Comparison of ENCODE assay signal across 1 fruit fly cellular context in the genomic region with DNA sequence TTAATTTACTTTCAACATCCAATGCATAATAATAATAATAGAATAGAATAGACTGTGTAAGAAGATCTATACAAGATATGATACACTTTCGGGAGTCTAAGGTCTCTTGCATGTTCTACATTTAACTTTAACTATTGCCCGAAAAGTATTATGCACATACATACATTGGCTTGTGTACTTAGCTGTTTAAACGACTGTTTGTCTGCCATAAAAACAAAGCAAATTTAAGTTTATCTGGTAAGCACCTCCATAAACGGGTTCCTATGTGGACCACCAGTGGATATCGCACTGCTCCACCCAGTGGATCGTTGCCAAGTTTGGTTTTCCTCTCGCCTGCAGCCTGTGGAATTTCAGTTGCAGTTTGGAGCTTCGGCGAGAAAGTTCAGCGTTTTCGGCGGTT.
TF ChIP-seq lines count a peak whose summit lies in the region.

No protein-coding gene starts in this region.

TF ChIP-seq in whole organism, embryonic, 481 proteins besides CTCF, POLR2A, EP300 and RAD21 (continued from another document and continues in another):
- TF ChIP-seq CG15073 (GFP tag; optimal IDR thresholded peaks at IDR 0.05; lab: Kevin White, UChicago) (no peak), bsh (GFP tag; optimal IDR thresholded peaks at IDR 0.05; lab: Kevin White, UChicago) (no peak), Blimp-1 (GFP tag; optimal IDR thresholded peaks at IDR 0.05; lab: Kevin White, UChicago) (no peak), zfh1 (GFP tag; IDR thresholded peaks at IDR 0.05; lab: Robert Waterston, UW) (no peak), CG12942 (GFP tag; optimal IDR thresholded peaks at IDR 0.05; lab: Kevin White, UChicago) (no peak), phol (tag; optimal IDR thresholded peaks at IDR 0.05; lab: Kevin White, UChicago) (no peak), Sox102F (GFP tag; optimal IDR thresholded peaks at IDR 0.05; lab: Kevin White, UChicago) (no peak), az2 (GFP tag; optimal IDR thresholded peaks at IDR 0.05; lab: Kevin White, UChicago) (no peak), CG16863 (GFP tag; optimal IDR thresholded peaks at IDR 0.05; lab: Kevin White, UChicago) (no peak), ham (GFP tag; IDR thresholded peaks at IDR 0.05; lab: Robert Waterston, UW) (no peak), CG34422 (GFP tag; IDR thresholded peaks at IDR 0.05; lab: Robert Waterston, UW) (no peak), CG17359 (tag; optimal IDR thresholded peaks at IDR 0.05; lab: Kevin White, UChicago) (peak; percentile 29), E2f1 (GFP tag; IDR thresholded peaks at IDR 0.05; lab: Robert Waterston, UW) (no peak), bcd (GFP tag; optimal IDR thresholded peaks at IDR 0.05; lab: Kevin White, UChicago) (no peak), CG18262 (tag; optimal IDR thresholded peaks at IDR 0.05; lab: Kevin White, UChicago) (no peak), Opbp (GFP tag; IDR thresholded peaks at IDR 0.05; lab: Robert Waterston, UW; ENCODE audit: partially characterized antibody) (no peak), CG3726 (GFP tag; IDR thresholded peaks at IDR 0.05; lab: Robert Waterston, UW) (no peak), B-H1 (GFP tag; IDR thresholded peaks at IDR 0.05; lab: Robert Waterston, UW) (no peak), CG10565 (GFP tag; optimal IDR thresholded peaks at IDR 0.05; lab: Kevin White, UChicago) (no peak), CG15514 (GFP tag; optimal IDR thresholded peaks at IDR 0.05; lab: Kevin White, UChicago) (peak; percentile 47), CG8944 (GFP tag; optimal IDR thresholded peaks at IDR 0.05; lab: Kevin White, UChicago) (no peak), amos (GFP tag; IDR thresholded peaks at IDR 0.05; lab: Robert Waterston, UW; ENCODE audit: partially characterized antibody) (no peak), slp2 (GFP tag; optimal IDR thresholded peaks at IDR 0.05; lab: Kevin White, UChicago) (no peak), dmrt99B (tag; optimal IDR thresholded peaks at IDR 0.05; lab: Kevin White, UChicago) (peak; percentile 10), CG12769 (tag; optimal IDR thresholded peaks at IDR 0.05; lab: Kevin White, UChicago) (no peak), Max (GFP tag; optimal IDR thresholded peaks at IDR 0.05; lab: Kevin White, UChicago) (no peak), Asciz (GFP tag; optimal IDR thresholded peaks at IDR 0.05; lab: Kevin White, UChicago) (peak; percentile 45), CG32772 (GFP tag; IDR thresholded peaks at IDR 0.05; lab: Robert Waterston, UW) (no peak), bbx (GFP tag; IDR thresholded peaks at IDR 0.05; lab: Robert Waterston, UW; ENCODE audit: partially characterized antibody) (no peak), shn (GFP tag; optimal IDR thresholded peaks at IDR 0.05; lab: Kevin White, UChicago) (no peak), CG16813 (GFP tag; IDR thresholded peaks at IDR 0.05; lab: Robert Waterston, UW; ENCODE audit: partially characterized antibody) (no peak), p53 (GFP tag; optimal IDR thresholded peaks at IDR 0.05; lab: Kevin White, UChicago) (no peak), nom (GFP tag; optimal IDR thresholded peaks at IDR 0.05; lab: Kevin White, UChicago) (no peak), gem (tag; optimal IDR thresholded peaks at IDR 0.05; lab: Kevin White, UChicago) (no peak), ato (GFP tag; IDR thresholded peaks at IDR 0.05; lab: Robert Waterston, UW; ENCODE audit: partially characterized antibody) (no peak), Chrac-16 (GFP tag; optimal IDR thresholded peaks at IDR 0.05; lab: Kevin White, UChicago) (no peak), CG10147 (GFP tag; optimal IDR thresholded peaks at IDR 0.05; lab: Kevin White, UChicago) (no peak), CG31388 (GFP tag; optimal IDR thresholded peaks at IDR 0.05; lab: Kevin White, UChicago) (no peak), Ets97D (GFP tag; optimal IDR thresholded peaks at IDR 0.05; lab: Kevin White, UChicago) (no peak), CG7357 (GFP tag; IDR thresholded peaks at IDR 0.05; lab: Robert Waterston, UW) (no peak), Six4 (GFP tag; optimal IDR thresholded peaks at IDR 0.05; lab: Kevin White, UChicago) (no peak), CG17568 (GFP tag; optimal IDR thresholded peaks at IDR 0.05; lab: Kevin White, UChicago) (no peak), CG9727 (GFP tag; optimal IDR thresholded peaks at IDR 0.05; lab: Kevin White, UChicago) (no peak), danr (GFP tag; IDR thresholded peaks at IDR 0.05; lab: Robert Waterston, UW) (no peak), Rx (GFP tag; IDR thresholded peaks at IDR 0.05; lab: Robert Waterston, UW) (no peak), CG11456 (GFP tag; IDR thresholded peaks at IDR 0.05; lab: Robert Waterston, UW) (no peak), Bdp1 (GFP tag; optimal IDR thresholded peaks at IDR 0.05; lab: Kevin White, UChicago) (no peak), fd64A (GFP tag; optimal IDR thresholded peaks at IDR 0.05; lab: Kevin White, UChicago) (no peak), gfzf (GFP tag; optimal IDR thresholded peaks at IDR 0.05; lab: Kevin White, UChicago) (no peak), mld (GFP tag; IDR thresholded peaks at IDR 0.05; lab: Robert Waterston, UW; ENCODE audit: partially characterized antibody) (no peak), stwl (tag; optimal IDR thresholded peaks at IDR 0.05; lab: Kevin White, UChicago) (no peak), tio (GFP tag; optimal IDR thresholded peaks at IDR 0.05; lab: Kevin White, UChicago) (no peak), PHDP (tag; optimal IDR thresholded peaks at IDR 0.05; lab: Kevin White, UChicago) (peak; percentile 42), ftz-f1 (GFP tag; optimal IDR thresholded peaks at IDR 0.05; lab: Kevin White, UChicago) (no peak), CG13624 (GFP tag; optimal IDR thresholded peaks at IDR 0.05; lab: Kevin White, UChicago) (no peak), eve (GFP tag; optimal IDR thresholded peaks at IDR 0.05; lab: Kevin White, UChicago) (no peak), CG6689 (GFP tag; IDR thresholded peaks at IDR 0.05; lab: Robert Waterston, UW) (no peak), CG11695 (GFP tag; IDR thresholded peaks at IDR 0.05; lab: Robert Waterston, UW) (no peak), Hr39 (optimal IDR thresholded peaks at IDR 0.05; lab: Kevin White, UChicago) (no peak), Sin3A (optimal IDR thresholded peaks at IDR 0.05; lab: Kevin White, UChicago) (no peak), Spps (tag; optimal IDR thresholded peaks at IDR 0.05; lab: Kevin White, UChicago) (no peak), Lhr (GFP tag; optimal IDR thresholded peaks at IDR 0.05; lab: Kevin White, UChicago) (no peak), CG15601 (tag; optimal IDR thresholded peaks at IDR 0.05; lab: Kevin White, UChicago) (no peak), CG7745 (tag; optimal IDR thresholded peaks at IDR 0.05; lab: Kevin White, UChicago) (no peak), sens-2 (GFP tag; IDR thresholded peaks at IDR 0.05; lab: Robert Waterston, UW) (no peak), CG18476 (GFP tag; optimal IDR thresholded peaks at IDR 0.05; lab: Kevin White, UChicago) (no peak), Camta (GFP tag; optimal IDR thresholded peaks at IDR 0.05; lab: Kevin White, UChicago) (no peak), Aef1 (GFP tag; IDR thresholded peaks at IDR 0.05; lab: Robert Waterston, UW) (no peak), gcm2 (GFP tag; optimal IDR thresholded peaks at IDR 0.05; lab: Kevin White, UChicago) (no peak), pros (GFP tag; optimal IDR thresholded peaks at IDR 0.05; lab: Kevin White, UChicago) (no peak), NK7.1 (GFP tag; optimal IDR thresholded peaks at IDR 0.05; lab: Kevin White, UChicago) (peak; percentile 34), Myb (GFP tag; optimal IDR thresholded peaks at IDR 0.05; lab: Kevin White, UChicago) (no peak), croc (GFP tag; conservative IDR thresholded peaks at IDR 0.05; lab: Robert Waterston, UW) (no peak), prd (optimal IDR thresholded peaks at IDR 0.05; lab: Kevin White, UChicago) (no peak), prd (GFP tag; IDR thresholded peaks at IDR 0.05; lab: Robert Waterston, UW) (no peak), CG4328 (GFP tag; optimal IDR thresholded peaks at IDR 0.05; lab: Kevin White, UChicago) (no peak), CG12744 (GFP tag; optimal IDR thresholded peaks at IDR 0.05; lab: Kevin White, UChicago) (no peak), nau (GFP tag; optimal IDR thresholded peaks at IDR 0.05; lab: Kevin White, UChicago) (no peak), CG13296 (GFP tag; optimal IDR thresholded peaks at IDR 0.05; lab: Kevin White, UChicago) (peak; percentile 67), CG33557 (GFP tag; optimal IDR thresholded peaks at IDR 0.05; lab: Kevin White, UChicago) (no peak), CG2120 (GFP tag; optimal IDR thresholded peaks at IDR 0.05; lab: Kevin White, UChicago) (no peak), Hmx (GFP tag; optimal IDR thresholded peaks at IDR 0.05; lab: Kevin White, UChicago) (no peak), CG17802 (tag; optimal IDR thresholded peaks at IDR 0.05; lab: Kevin White, UChicago) (no peak), CG12155 (GFP tag; optimal IDR thresholded peaks at IDR 0.05; lab: Kevin White, UChicago) (no peak), corto (GFP tag; optimal IDR thresholded peaks at IDR 0.05; lab: Kevin White, UChicago) (no peak), CG10267 (tag; optimal IDR thresholded peaks at IDR 0.05; lab: Kevin White, UChicago) (no peak), nmo (GFP tag; optimal IDR thresholded peaks at IDR 0.05; lab: Kevin White, UChicago) (no peak), Bteb2 (GFP tag; optimal IDR thresholded peaks at IDR 0.05; lab: Kevin White, UChicago) (no peak), Dad (GFP tag; optimal IDR thresholded peaks at IDR 0.05; lab: Kevin White, UChicago) (no peak), CG6254 (GFP tag; optimal IDR thresholded peaks at IDR 0.05; lab: Kevin White, UChicago) (no peak), maf-S (GFP tag; optimal IDR thresholded peaks at IDR 0.05; lab: Kevin White, UChicago) (no peak), seq (GFP tag; IDR thresholded peaks at IDR 0.05; lab: Robert Waterston, UW) (no peak), CG10274 (GFP tag; optimal IDR thresholded peaks at IDR 0.05; lab: Kevin White, UChicago) (no peak), run (tag; optimal IDR thresholded peaks at IDR 0.05; lab: Kevin White, UChicago) (peak; percentile 25), Scr (GFP tag; IDR thresholded peaks at IDR 0.05; lab: Robert Waterston, UW; ENCODE audit: partially characterized antibody) (no peak), CG3838 (GFP tag; optimal IDR thresholded peaks at IDR 0.05; lab: Kevin White, UChicago) (no peak), tap (tag; optimal IDR thresholded peaks at IDR 0.05; lab: Kevin White, UChicago) (peak; percentile 25), CG14667 (GFP tag; IDR thresholded peaks at IDR 0.05; lab: Robert Waterston, UW) (no peak), BEAF-32 (GFP tag; optimal IDR thresholded peaks at IDR 0.05; lab: Kevin White, UChicago) (no peak), lov (optimal IDR thresholded peaks at IDR 0.05; lab: Kevin White, UChicago) (no peak), lov (GFP tag; IDR thresholded peaks at IDR 0.05; lab: Robert Waterston, UW) (no peak), ken (GFP tag; IDR thresholded peaks at IDR 0.05; lab: Robert Waterston, UW) (no peak), CG5953 (GFP tag; IDR thresholded peaks at IDR 0.05; lab: Robert Waterston, UW) (no peak), lilli (GFP tag; optimal IDR thresholded peaks at IDR 0.05; lab: Kevin White, UChicago) (no peak), CG32532 (GFP tag; IDR thresholded peaks at IDR 0.05; lab: Robert Waterston, UW) (no peak), schlank (tag; optimal IDR thresholded peaks at IDR 0.05; lab: Kevin White, UChicago) (peak; percentile 72), Bgb (GFP tag; IDR thresholded peaks at IDR 0.05; lab: Robert Waterston, UW; ENCODE audit: partially characterized antibody) (no peak), D19A (tag; optimal IDR thresholded peaks at IDR 0.05; lab: Kevin White, UChicago) (no peak), CG7839 (tag; optimal IDR thresholded peaks at IDR 0.05; lab: Kevin White, UChicago) (no peak), Hmr (GFP tag; optimal IDR thresholded peaks at IDR 0.05; lab: Kevin White, UChicago) (peak; percentile 77), Ets65A (GFP tag; lab: Kevin White, UChicago) (no peak), sc (optimal IDR thresholded peaks at IDR 0.05; lab: Kevin White, UChicago) (no peak), sc (GFP tag; optimal IDR thresholded peaks at IDR 0.05; lab: Kevin White, UChicago) (no peak), CG8281 (tag; optimal IDR thresholded peaks at IDR 0.05; lab: Kevin White, UChicago) (no peak), ranshi (GFP tag; IDR thresholded peaks at IDR 0.05; lab: Robert Waterston, UW) (no peak; the same call in 1 of the 2 replicates), NfI (GFP tag; optimal IDR thresholded peaks at IDR 0.05; lab: Kevin White, UChicago) (no peak), da (GFP tag; optimal IDR thresholded peaks at IDR 0.05; lab: Kevin White, UChicago) (no peak), knrl (GFP tag; IDR thresholded peaks at IDR 0.05; lab: Robert Waterston, UW; ENCODE audit: partially characterized antibody) (no peak), z (GFP tag; IDR thresholded peaks at IDR 0.05; lab: Robert Waterston, UW) (no peak), CG17186 (GFP tag; optimal IDR thresholded peaks at IDR 0.05; lab: Kevin White, UChicago) (no peak), CG11723 (GFP tag; optimal IDR thresholded peaks at IDR 0.05; lab: Kevin White, UChicago) (no peak), gro (GFP tag; optimal IDR thresholded peaks at IDR 0.05; lab: Kevin White, UChicago) (no peak), gt (GFP tag; IDR thresholded peaks at IDR 0.05; lab: Robert Waterston, UW) (no peak), HHEX (GFP tag; optimal IDR thresholded peaks at IDR 0.05; lab: Kevin White, UChicago) (peak; percentile 41), CG6765 (GFP tag; optimal IDR thresholded peaks at IDR 0.05; lab: Kevin White, UChicago) (peak; percentile 7), crc (GFP tag; optimal IDR thresholded peaks at IDR 0.05; lab: Kevin White, UChicago) (no peak), CG9609 (GFP tag; optimal IDR thresholded peaks at IDR 0.05; lab: Kevin White, UChicago) (no peak), Antp (GFP tag; optimal IDR thresholded peaks at IDR 0.05; lab: Kevin White, UChicago) (peak; percentile 10), Eip74EF (GFP tag; optimal IDR thresholded peaks at IDR 0.05; lab: Kevin White, UChicago) (no peak), Fer3 (tag; optimal IDR thresholded peaks at IDR 0.05; lab: Kevin White, UChicago) (no peak), pum (GFP tag; optimal IDR thresholded peaks at IDR 0.05; lab: Kevin White, UChicago) (no peak), Hey (tag; optimal IDR thresholded peaks at IDR 0.05; lab: Kevin White, UChicago) (no peak), C15 (GFP tag; IDR thresholded peaks at IDR 0.05; lab: Robert Waterston, UW) (no peak), CG7987 (GFP tag; optimal IDR thresholded peaks at IDR 0.05; lab: Kevin White, UChicago) (peak; percentile 39), HLH54F (GFP tag; optimal IDR thresholded peaks at IDR 0.05; lab: Kevin White, UChicago) (no peak), CG4854 (GFP tag; optimal IDR thresholded peaks at IDR 0.05; lab: Kevin White, UChicago) (no peak)
